Fruit fly (Drosophila melanogaster) whole organism, embryonic: ENCODE measurements around the gene Aasdh.

Source experiments
- CG10959 ChIP-seq: fragments of 200-800 bp; sonication (Bioruptor generic); IDR thresholded peaks from 2 replicates; pipeline ENCODE4 v1.3.6; 2022; ENCODE audit warnings: missing biosample characterization, missing genetic modification characterization
- CG11504 ChIP-seq: fragments of 200-800 bp; sonication (Bioruptor generic); optimal IDR thresholded peaks from 3 replicates; lab custom pipeline; 2019; ENCODE audit warnings: missing biosample characterization, mild to moderate bottlenecking, missing genetic modification characterization, moderate library complexity
- CG1233 ChIP-seq: fragments of 200-800 bp; sonication (Bioruptor generic); optimal IDR thresholded peaks from 4 replicates; lab custom pipeline; 2018; ENCODE audit warnings: missing biosample characterization, mild to moderate bottlenecking, missing genetic modification characterization
- CG14050 ChIP-seq: fragments of 200-800 bp; sonication (Bioruptor generic); IDR thresholded peaks from 3 replicates; pipeline ENCODE4 v1.3.6; 2022; ENCODE audit warnings: missing biosample characterization, missing genetic modification characterization
- CG14710 ChIP-seq: fragments of 200-800 bp; sonication (Bioruptor generic); optimal IDR thresholded peaks from 3 replicates; lab custom pipeline; 2019; ENCODE audit warnings: missing biosample characterization, mild to moderate bottlenecking, missing genetic modification characterization, moderate library complexity
- CG1647 ChIP-seq: fragments of 200-800 bp; sonication (Bioruptor generic); optimal IDR thresholded peaks from 3 replicates; lab custom pipeline; 2016; ENCODE audit warnings: missing biosample characterization, missing genetic modification characterization
- CG16779 ChIP-seq: fragments of 200-800 bp; sonication (Bioruptor generic); IDR thresholded peaks from 2 replicates; pipeline ENCODE4 v1.3.6; 2022; ENCODE audit warnings: missing biosample characterization, missing genetic modification characterization
- CG17385 ChIP-seq: fragments of 200-800 bp; sonication (Bioruptor generic); optimal IDR thresholded peaks from 3 replicates; lab custom pipeline; 2018; ENCODE audit warnings: missing biosample characterization, mild to moderate bottlenecking, missing genetic modification characterization
- CG17612 ChIP-seq: fragments of 200-800 bp; sonication (Bioruptor generic); IDR thresholded peaks from 2 replicates; pipeline ENCODE4 v1.3.6; 2022; ENCODE audit warnings: missing biosample characterization, missing genetic modification characterization
- CG17802 ChIP-seq: fragments of 200-800 bp; sonication (Bioruptor generic); optimal IDR thresholded peaks from 2 replicates; lab custom pipeline; 2018; ENCODE audit warnings: missing biosample characterization, mild to moderate bottlenecking, missing genetic modification characterization, moderate library complexity
- CG31224 ChIP-seq: fragments of 200-800 bp; sonication (Bioruptor generic); IDR thresholded peaks from 2 replicates; pipeline ENCODE4 v1.3.6; 2022; ENCODE audit warnings: missing biosample characterization, missing genetic modification characterization
- CG5180 ChIP-seq: fragments of 200-800 bp; sonication (Bioruptor generic); optimal IDR thresholded peaks from 3 replicates; lab custom pipeline; 2017; ENCODE audit warnings: missing biosample characterization, missing genetic modification characterization, mild to moderate bottlenecking, moderate library complexity, missing genetic modification reagents
- CG5245 ChIP-seq: fragments of 200-800 bp; sonication (Bioruptor generic); optimal IDR thresholded peaks from 3 replicates; lab custom pipeline; 2016; ENCODE audit warnings: missing biosample characterization, missing genetic modification characterization
- CG7987 ChIP-seq: fragments of 200-800 bp; sonication (Bioruptor generic); optimal IDR thresholded peaks from 2 replicates; lab custom pipeline; 2018; ENCODE audit warnings: missing biosample characterization, mild to moderate bottlenecking, missing genetic modification characterization, moderate library complexity
- CG8359 ChIP-seq: fragments of 200-800 bp; sonication (Bioruptor generic); optimal IDR thresholded peaks from 2 replicates; lab custom pipeline; 2017; ENCODE audit warnings: missing biosample characterization, mild to moderate bottlenecking, missing genetic modification characterization, borderline replicate concordance
- CG8478 ChIP-seq: fragments of >200 bp; optimal IDR thresholded peaks from 2 replicates; lab custom pipeline; 2018
- CG9817 ChIP-seq: fragments of 200-800 bp; sonication (Bioruptor generic); optimal IDR thresholded peaks from 2 replicates; lab custom pipeline; 2018; ENCODE audit warnings: missing biosample characterization, mild to moderate bottlenecking, missing genetic modification characterization, moderate library complexity
- Chrac-16 ChIP-seq: fragments of 200-800 bp; sonication (Bioruptor generic); optimal IDR thresholded peaks from 3 replicates; lab custom pipeline; 2016; ENCODE audit warnings: missing biosample characterization, missing genetic modification characterization
- Dref ChIP-seq: fragments of 200-800 bp; sonication (Bioruptor generic); IDR thresholded peaks from 2 replicates; pipeline ENCODE4 v1.3.6; 2022; ENCODE audit warnings: missing biosample characterization, missing genetic modification characterization
- E2f1 ChIP-seq: fragments of 200-800 bp; sonication (Bioruptor generic); IDR thresholded peaks from 2 replicates; pipeline ENCODE4 v1.3.6; 2022; ENCODE audit warnings: missing biosample characterization, missing genetic modification characterization
- Ets97D ChIP-seq: fragments of 200-800 bp; sonication (Bioruptor generic); optimal IDR thresholded peaks from 3 replicates; lab custom pipeline; 2016; ENCODE audit warnings: missing biosample characterization, missing genetic modification characterization
- HLH3B ChIP-seq: fragments of 200-800 bp; sonication (Bioruptor generic); IDR thresholded peaks from 2 replicates; pipeline ENCODE4 v1.3.6; 2022; ENCODE audit warnings: missing biosample characterization, missing genetic modification characterization
- HLH4C ChIP-seq: fragments of 200-800 bp; sonication (Bioruptor generic); IDR thresholded peaks from 3 replicates; pipeline ENCODE4 v1.3.6; 2022; ENCODE audit warnings: missing biosample characterization, missing genetic modification characterization; ENCODE audit not compliant: partially characterized antibody
- PHDP ChIP-seq: fragments of 200-800 bp; sonication (Bioruptor generic); optimal IDR thresholded peaks from 3 replicates; lab custom pipeline; 2018; ENCODE audit warnings: missing biosample characterization, mild to moderate bottlenecking, missing genetic modification characterization, moderate library complexity
- Scr ChIP-seq: fragments of 200-800 bp; sonication (Bioruptor generic); IDR thresholded peaks from 2 replicates; pipeline ENCODE4 v1.3.6; 2022; ENCODE audit warnings: missing biosample characterization, missing genetic modification characterization; ENCODE audit not compliant: partially characterized antibody
- Sox100B ChIP-seq: fragments of 200-800 bp; sonication (Bioruptor generic); optimal IDR thresholded peaks from 3 replicates; lab custom pipeline; 2018; ENCODE audit warnings: missing biosample characterization, mild to moderate bottlenecking, missing genetic modification characterization
- Vsx1 ChIP-seq: fragments of 200-800 bp; sonication (Bioruptor generic); optimal IDR thresholded peaks from 2 replicates; lab custom pipeline; 2017; ENCODE audit warnings: missing biosample characterization, mild to moderate bottlenecking, missing genetic modification characterization, missing genetic modification reagents
- corto ChIP-seq: fragments of 200-800 bp; sonication (Bioruptor generic); optimal IDR thresholded peaks from 2 replicates; lab custom pipeline; 2016; ENCODE audit warnings: missing biosample characterization, mild to moderate bottlenecking, missing genetic modification characterization, moderate library complexity
- da ChIP-seq: fragments of 200-800 bp; sonication (Bioruptor generic); optimal IDR thresholded peaks from 2 replicates; lab custom pipeline; 2016; ENCODE audit warnings: missing biosample characterization, missing genetic modification characterization
- disco-r ChIP-seq: fragments of 200-800 bp; sonication (Bioruptor generic); optimal IDR thresholded peaks from 2 replicates; lab custom pipeline; 2016; ENCODE audit warnings: missing biosample characterization, missing genetic modification characterization
- dm ChIP-seq: fragments of 200-800 bp; sonication (Bioruptor generic); optimal IDR thresholded peaks from 3 replicates; lab custom pipeline; 2016; ENCODE audit warnings: missing biosample characterization, missing genetic modification characterization
- ftz-f1 ChIP-seq: fragments of 200-800 bp; sonication (Bioruptor generic); optimal IDR thresholded peaks from 2 replicates; lab custom pipeline; 2016; ENCODE audit warnings: missing biosample characterization, missing genetic modification characterization
- kay ChIP-seq: fragments of 200-800 bp; sonication (Bioruptor generic); optimal IDR thresholded peaks from 2 replicates; lab custom pipeline; 2016; ENCODE audit warnings: missing biosample characterization, missing genetic modification characterization
- kni ChIP-seq: fragments of 200-800 bp; sonication (Bioruptor generic); optimal IDR thresholded peaks from 3 replicates; lab custom pipeline; 2017; ENCODE audit warnings: mild to moderate bottlenecking, missing biosample characterization, missing genetic modification reagents, missing genetic modification characterization
- lbe ChIP-seq: fragments of 200-800 bp; sonication (Bioruptor generic); optimal IDR thresholded peaks from 2 replicates; lab custom pipeline; 2016; ENCODE audit warnings: missing biosample characterization, mild to moderate bottlenecking, missing genetic modification characterization
- otp ChIP-seq: fragments of 200-800 bp; sonication (Bioruptor generic); IDR thresholded peaks from 3 replicates; pipeline ENCODE4, ENCODE4 v1.3.6; 2022; ENCODE audit warnings: missing biosample characterization, missing genetic modification characterization
- phol ChIP-seq: fragments of 200-800 bp; sonication (Bioruptor generic); optimal IDR thresholded peaks from 3 replicates; lab custom pipeline; 2018; ENCODE audit warnings: missing biosample characterization, mild to moderate bottlenecking, missing genetic modification characterization, moderate library complexity
- row ChIP-seq: fragments of 200-800 bp; sonication (Bioruptor generic); IDR thresholded peaks from 3 replicates; pipeline ENCODE4 v1.3.6; 2022; ENCODE audit warnings: missing biosample characterization, missing genetic modification characterization
- schlank ChIP-seq: fragments of 200-800 bp; sonication (Bioruptor generic); optimal IDR thresholded peaks from 2 replicates; lab custom pipeline; 2018; ENCODE audit warnings: missing biosample characterization, mild to moderate bottlenecking, missing genetic modification characterization
- trem ChIP-seq: fragments of 200-800 bp; optimal IDR thresholded peaks from 3 replicates; lab custom pipeline; 2019; ENCODE audit warnings: missing biosample characterization, mild to moderate bottlenecking, missing genetic modification characterization, moderate library complexity
- twi ChIP-seq: fragments of 200-800 bp; optimal IDR thresholded peaks from 2 replicates; lab custom pipeline; 2019; ENCODE audit warnings: missing biosample characterization, mild to moderate bottlenecking, missing genetic modification characterization, moderate library complexity
- unc-4 ChIP-seq: fragments of 200-800 bp; sonication (Bioruptor generic); IDR thresholded peaks from 2 replicates; pipeline ENCODE4 v1.3.6; 2022; ENCODE audit warnings: missing biosample characterization, missing genetic modification characterization; ENCODE audit not compliant: partially characterized antibody
- vfl ChIP-seq: fragments of 200-800 bp; sonication (Bioruptor generic); optimal IDR thresholded peaks from 2 replicates; lab custom pipeline; 2016; ENCODE audit warnings: missing biosample characterization, missing genetic modification characterization
- zen2 ChIP-seq: fragments of 200-800 bp; sonication (Bioruptor generic); IDR thresholded peaks from 3 replicates; pipeline ENCODE4 v1.3.6; 2022; ENCODE audit warnings: missing biosample characterization, missing genetic modification characterization; ENCODE audit not compliant: partially characterized antibody

Aasdh gene

DNA sequence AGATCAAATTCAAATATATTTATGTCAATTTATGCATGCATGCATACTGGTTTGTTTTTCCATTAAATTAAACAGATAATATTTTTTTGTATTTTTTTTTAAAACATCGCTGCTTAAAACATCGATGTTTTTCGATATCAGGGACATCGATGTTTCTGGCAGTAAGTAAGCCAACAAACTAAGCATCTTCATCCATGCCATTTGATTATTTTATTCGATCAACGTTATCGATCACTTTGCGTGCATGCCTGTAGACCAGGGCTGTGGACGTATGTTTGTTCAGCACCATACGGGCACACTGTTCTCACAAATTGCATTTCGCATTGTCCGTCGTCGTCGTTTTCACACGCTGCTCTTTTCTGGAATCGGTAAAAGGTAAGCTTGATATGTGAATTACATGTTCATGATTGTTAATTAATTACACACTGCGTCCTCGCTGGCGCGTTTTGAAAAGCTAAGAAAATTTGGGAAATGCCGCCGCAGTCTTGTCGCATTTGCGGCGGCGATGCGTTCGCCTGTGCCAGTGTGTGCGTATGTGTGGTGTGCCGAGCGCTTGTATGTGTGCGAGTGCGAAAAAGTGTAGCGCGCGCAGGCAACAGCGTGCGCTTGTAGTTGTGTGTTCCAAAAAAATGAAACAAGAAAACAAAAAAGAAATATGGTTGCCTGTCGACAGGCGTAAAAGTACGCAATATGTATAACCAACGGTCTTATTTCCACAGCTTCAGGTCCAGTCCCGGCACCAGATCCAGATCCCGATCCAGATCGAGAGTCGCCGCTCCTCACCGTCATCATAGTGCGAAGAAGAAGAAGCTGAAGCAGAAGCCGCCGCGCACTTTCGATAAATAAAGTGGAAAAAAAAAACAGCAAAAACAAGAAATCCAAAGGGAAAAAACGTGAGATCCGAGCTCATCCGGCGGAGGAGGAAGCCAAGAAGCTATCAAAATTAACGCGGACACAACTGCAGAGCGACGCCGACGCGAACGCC, 45.8 kb downstream of the Aasdh start, which contains the start of gene emb (continued):
- TF ChIP-seq CG5245 (GFP tag; lab: Kevin White, UChicago) (no peak), HLH4C (peak; percentile 100), disco-r (GFP tag; lab: Kevin White, UChicago) (peak; percentile 34), PHDP (tag; lab: Kevin White, UChicago) (no peak), lbe (GFP tag; lab: Kevin White, UChicago) (peak; percentile 7), CG10959 (GFP tag; lab: Robert Waterston, UW) (no peak), zen2 (GFP tag; lab: Robert Waterston, UW) (peak; percentile 93), CG17385 (peak; percentile 85), CG16779 (GFP tag; lab: Robert Waterston, UW) (no peak), CG14050 (GFP tag; lab: Robert Waterston, UW) (no peak), CG8359 (GFP tag; lab: Kevin White, UChicago) (no peak), HLH3B (GFP tag; lab: Robert Waterston, UW) (no peak), Chrac-16 (GFP tag; lab: Kevin White, UChicago) (peak; percentile 56), ftz-f1 (GFP tag; lab: Kevin White, UChicago) (peak; percentile 19), Ets97D (GFP tag; lab: Kevin White, UChicago) (peak; percentile 95), dm (GFP tag; lab: Kevin White, UChicago) (peak; percentile 83), CG8478 (lab: Kevin White, UChicago) (peak; percentile 85), Vsx1 (GFP tag; lab: Kevin White, UChicago) (no peak), otp (GFP tag; lab: Robert Waterston, UW) (0 out of 3 replicates have a peak, but pooled peaks have one; percentile 9), CG7987 (GFP tag; lab: Kevin White, UChicago) (peak; percentile 57), twi (tag; lab: Kevin White, UChicago) (peak; percentile 40)

DNA sequence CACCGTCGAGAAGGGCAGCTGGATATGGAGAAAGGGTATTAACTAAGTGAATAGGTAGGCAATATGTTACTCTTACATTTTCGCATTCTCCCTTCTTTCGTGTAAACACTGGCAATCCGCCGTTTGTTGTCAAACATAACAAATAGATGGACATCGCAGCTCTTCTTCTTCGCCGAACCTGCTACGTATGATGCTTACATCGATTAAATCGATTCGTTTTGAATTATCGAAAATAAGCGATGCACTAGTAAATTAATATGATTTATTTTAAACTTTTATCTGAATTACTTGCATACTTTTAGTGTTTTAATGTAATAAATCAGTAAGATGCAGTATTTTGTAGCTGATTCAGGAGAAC, 46.5 kb downstream of the Aasdh start, which contains the start of gene fy:
fy (minus strand) TSS at position 353 of the 358 bp plus-strand sequence.
- TF ChIP-seq schlank (tag; lab: Kevin White, UChicago) (no peak), CG5180 (GFP tag; lab: Kevin White, UChicago) (peak; percentile 96), CG17385 (peak; percentile 91), kay (GFP tag; lab: Kevin White, UChicago) (no peak), Dref (GFP tag; lab: Robert Waterston, UW) (no peak), CG9817 (tag; lab: Kevin White, UChicago) (no peak), Sox100B (GFP tag; lab: Kevin White, UChicago) (peak; percentile 22), CG17802 (no peak)

DNA sequence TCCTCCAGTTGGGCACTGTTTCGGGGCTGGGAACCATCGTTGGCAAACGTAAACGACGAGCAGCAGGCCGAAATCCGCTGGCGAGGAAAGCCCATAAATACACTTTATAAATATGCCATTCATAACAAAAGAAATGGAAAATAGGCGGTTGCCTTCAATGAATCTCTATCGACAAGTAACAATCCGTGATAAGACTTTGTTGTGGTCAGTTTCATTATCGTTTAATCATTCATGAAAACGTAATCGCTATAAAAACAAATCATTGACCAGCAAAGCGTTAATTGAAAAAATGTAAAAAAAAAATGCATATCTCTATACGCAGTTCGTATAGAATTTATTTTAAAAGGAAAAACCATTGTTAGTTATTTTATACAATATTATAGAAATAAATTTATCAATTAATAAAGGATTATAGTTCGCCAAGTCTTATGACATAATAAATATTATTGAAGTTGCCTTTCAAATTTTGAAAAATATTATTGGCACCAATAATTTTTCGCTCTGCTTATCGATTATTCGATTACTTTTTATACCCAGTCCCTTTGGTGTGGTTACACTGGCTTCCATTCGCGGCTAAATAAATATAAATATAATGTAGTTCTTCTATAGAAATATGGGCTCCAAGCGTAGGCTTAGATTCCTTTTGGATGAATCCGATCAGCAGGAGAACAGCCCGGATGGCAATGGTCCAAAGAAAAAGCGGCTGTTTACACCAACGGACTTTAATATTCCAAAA, 49.3 kb downstream of the Aasdh start, which contains the start of gene CG31898:
CG31898 (plus strand) TSS at position 559 of the 736 bp plus-strand sequence.
- no peak for TF ChIP-seq CG31224 (GFP tag; lab: Robert Waterston, UW)
- TF ChIP-seq Scr (GFP tag; lab: Robert Waterston, UW) = peak; percentile 41; the same call in 1 of the 2 replicates
- no peak for TF ChIP-seq CG17612
- TF ChIP-seq row (GFP tag; lab: Robert Waterston, UW) = no peak
- no peak for TF ChIP-seq da
- TF ChIP-seq E2f1 = no peak
- no peak for TF ChIP-seq CG1233 (GFP tag; lab: Kevin White, UChicago)
- peak; percentile 99 for TF ChIP-seq CG14710 (tag; lab: Kevin White, UChicago)
- no peak for TF ChIP-seq CG11504 (tag; lab: Kevin White, UChicago)
- 0 out of 2 replicates have a peak, but pooled peaks have one; percentile 26 for TF ChIP-seq unc-4
- no peak for TF ChIP-seq CG1647 (GFP tag; lab: Kevin White, UChicago)
- TF ChIP-seq kni (GFP tag; lab: Kevin White, UChicago) = no peak
- TF ChIP-seq CG17802 = no peak
- TF ChIP-seq vfl (GFP tag; lab: Kevin White, UChicago) = no peak
- no peak for TF ChIP-seq corto (GFP tag; lab: Kevin White, UChicago)
- no peak for TF ChIP-seq phol (tag; lab: Kevin White, UChicago)
- peak; percentile 21 for TF ChIP-seq trem (tag; lab: Kevin White, UChicago)
